Fruit fly (Drosophila melanogaster): ENCODE results near the gene CG14881.

CG14881 gene

DNA sequence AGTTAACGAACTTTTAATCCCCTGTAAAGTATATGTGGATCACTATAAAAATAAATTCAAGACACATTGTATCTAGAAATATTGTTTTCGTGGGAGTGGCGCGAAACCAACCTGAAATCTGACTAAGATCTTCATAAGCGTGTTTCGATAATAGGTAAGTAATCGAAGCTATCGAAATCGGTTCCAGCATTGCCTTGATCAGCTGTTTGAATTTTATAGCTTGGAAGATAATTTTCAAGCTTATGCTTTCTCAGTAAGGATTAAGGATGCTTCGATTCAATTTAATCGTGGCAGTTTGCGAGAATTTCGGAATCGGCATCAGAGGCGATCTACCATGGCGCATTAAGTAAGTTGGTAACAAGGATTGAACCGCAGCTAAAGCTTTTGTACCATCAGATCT lies 46.3 kb downstream of the CG14881 start, which contains the start of gene Dhfr:
Dhfr (plus strand) TSS at position 173 of the 400 bp plus-strand sequence.
- TF ChIP-seq CG15710 (tag; optimal IDR thresholded peaks at IDR 0.05) = no peak
- no peak for TF ChIP-seq fd96Ca (GFP tag; IDR thresholded peaks at IDR 0.05)
- no peak for TF ChIP-seq CG14655 (GFP tag; optimal IDR thresholded peaks at IDR 0.05)
- TF ChIP-seq EcR (GFP tag; optimal IDR thresholded peaks at IDR 0.05) = no peak

DNA sequence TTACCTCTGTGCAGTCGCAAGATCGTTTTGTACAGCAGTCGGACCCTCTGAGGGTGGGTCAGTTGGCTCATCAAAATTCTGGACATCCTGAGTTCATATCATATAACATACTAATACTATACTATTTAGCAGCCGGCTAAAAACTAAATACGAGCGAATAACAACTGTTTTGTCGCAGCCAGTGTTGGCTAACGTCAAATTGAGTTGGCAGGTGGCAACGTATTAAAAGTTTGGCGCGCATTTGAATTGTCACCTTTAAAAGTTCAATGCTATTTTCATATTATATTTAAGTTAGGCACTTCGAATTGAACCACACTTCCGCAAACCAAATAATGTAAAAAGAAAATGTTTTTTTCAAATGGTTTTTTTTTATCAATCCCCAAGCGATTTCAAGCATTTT lies 47.6 kb downstream of the CG14881 start, which contains the start of gene Sdhaf3:
Sdhaf3 (minus strand) TSS at position 177 of the 400 bp plus-strand sequence.
- TF ChIP-seq Pif1B (GFP tag; optimal IDR thresholded peaks at IDR 0.05) = no peak
- TF ChIP-seq CG32121 (GFP tag; IDR thresholded peaks at IDR 0.05) = no peak
- TF ChIP-seq CG9948 (tag; optimal IDR thresholded peaks at IDR 0.05) = no peak
- TF ChIP-seq EcR (GFP tag; optimal IDR thresholded peaks at IDR 0.05) = no peak
- TF ChIP-seq gl (tag; optimal IDR thresholded peaks at IDR 0.05) = no peak
- TF ChIP-seq CG13204 (GFP tag; optimal IDR thresholded peaks at IDR 0.05) = no peak
- no peak for TF ChIP-seq Ets98B (GFP tag; IDR thresholded peaks at IDR 0.05)
- TF ChIP-seq rn (GFP tag; IDR thresholded peaks at IDR 0.05) = no peak

DNA sequence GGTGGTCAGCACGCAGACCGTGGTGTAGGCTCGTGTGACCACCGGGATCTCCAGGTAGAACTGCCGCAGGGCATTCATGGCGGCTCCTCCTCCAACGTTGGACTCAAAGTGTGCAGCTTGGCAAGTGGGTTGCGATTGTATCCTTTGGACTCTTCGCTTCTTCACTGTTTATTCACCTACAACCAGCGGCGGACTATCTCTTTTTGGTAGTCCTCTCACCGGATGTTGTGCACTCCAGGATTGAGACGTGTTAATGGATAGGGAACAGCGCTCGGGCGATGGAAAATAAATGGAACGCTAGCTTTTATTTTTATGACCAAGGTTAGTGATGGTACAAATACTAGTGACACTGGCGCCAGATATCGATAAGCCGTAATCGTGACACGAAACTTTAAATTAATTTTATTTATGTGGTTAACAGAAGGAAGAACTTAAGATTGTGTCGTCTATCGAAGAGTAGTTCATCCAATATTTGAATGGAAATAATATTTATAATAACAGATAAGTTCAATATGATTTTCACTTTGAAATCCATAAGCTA lies 49.2 kb downstream of the CG14881 start, which contains the start of gene Der-2:
Der-2 (minus strand) TSS at position 347 of the 541 bp plus-strand sequence.
- no peak for TF ChIP-seq CG9948 (tag; optimal IDR thresholded peaks at IDR 0.05)
- TF ChIP-seq Pif1B (GFP tag; optimal IDR thresholded peaks at IDR 0.05) = no peak
- TF ChIP-seq CG4496 (GFP tag; IDR thresholded peaks at IDR 0.05) = no peak
